Worm (Caenorhabditis elegans): ENCODE measurements around the gene ZK637.4.

ce11 chrIII:8910139-8910538 lies 16.6 kb downstream of the ZK637.4 start:
- TF ChIP-seq nhr-84 (tag; optimal IDR thresholded peaks at IDR 0.05) (no peak), isw-1 (GFP tag; IDR thresholded peaks at IDR 0.05) (no peak), mep-1 (tag; optimal IDR thresholded peaks at IDR 0.05) (no peak), sox-4 (tag; optimal IDR thresholded peaks at IDR 0.05) (no peak), zag-1 (tag; optimal IDR thresholded peaks at IDR 0.05) (no peak), nhr-11 (tag; optimal IDR thresholded peaks at IDR 0.05) (no peak), nhr-12 (tag; optimal IDR thresholded peaks at IDR 0.05) (no peak), ama-1 (optimal IDR thresholded peaks at IDR 0.05) (no peak), fkh-10 (GFP tag; optimal IDR thresholded peaks at IDR 0.05) (no peak), fos-1 (tag; optimal IDR thresholded peaks at IDR 0.05) (no peak), jun-1 (tag; optimal IDR thresholded peaks at IDR 0.05) (no peak), nhr-28 (tag; optimal IDR thresholded peaks at IDR 0.05) (no peak), mef-2 (tag; optimal IDR thresholded peaks at IDR 0.05) (no peak), unc-62 (GFP tag; optimal IDR thresholded peaks at IDR 0.05) (no peak)

All from whole organism, L1 larva.